Worm (Caenorhabditis elegans) whole organism, L2 larva: ENCODE results near the gene Y11D7A.7.

Source experiments
- C34F6.9 ChIP-seq: fragments of 150-350 bp; optimal IDR thresholded peaks from 2 replicates; lab custom pipeline; 2014; ENCODE audit warnings: missing biosample characterization, missing genetic modification characterization
- F13H6.1 ChIP-seq: sonication (generic microtip); optimal IDR thresholded peaks from 2 replicates; lab custom pipeline; 2016; ENCODE audit warnings: missing genetic modification characterization, missing compliant biosample characterization
- R02D3.7 ChIP-seq: fragments of 150-350 bp; optimal IDR thresholded peaks from 2 replicates; lab custom pipeline; 2014; ENCODE audit warnings: missing biosample characterization, missing genetic modification characterization
- Y55F3AM.14 ChIP-seq: fragments of 200-800 bp; sonication (Bioruptor generic); optimal IDR thresholded peaks from 2 replicates; lab custom pipeline; 2018; ENCODE audit warnings: mild to moderate bottlenecking, missing genetic modification characterization, missing compliant biosample characterization
- ZK546.5 ChIP-seq: sonication (generic microtip); optimal IDR thresholded peaks from 2 replicates; lab custom pipeline; 2017; ENCODE audit warnings: missing biosample characterization, missing genetic modification characterization
- alr-1 ChIP-seq: fragments of 150-350 bp; optimal IDR thresholded peaks from 2 replicates; lab custom pipeline; 2014; ENCODE audit warnings: missing biosample characterization, missing genetic modification characterization
- aly-2 ChIP-seq: fragments of 150-350 bp; optimal IDR thresholded peaks from 2 replicates; lab custom pipeline; 2014; ENCODE audit warnings: missing biosample characterization, missing genetic modification characterization
- ama-1 ChIP-seq: fragments of 150-350 bp; optimal IDR thresholded peaks from 2 replicates; lab custom pipeline; 2018; ENCODE audit warnings: inconsistent platforms
- blmp-1 ChIP-seq: sonication (generic microtip); optimal IDR thresholded peaks from 2 replicates; lab custom pipeline; 2017; ENCODE audit warnings: missing genetic modification characterization, mild to moderate bottlenecking, missing compliant biosample characterization, antibody characterized with exemption, moderate library complexity; ENCODE audit not compliant: insufficient read depth
- ceh-16 ChIP-seq: fragments of 150-350 bp; optimal IDR thresholded peaks from 2 replicates; lab custom pipeline; 2014; ENCODE audit warnings: missing biosample characterization, missing genetic modification characterization
- ceh-82 ChIP-seq: fragments of 150-350 bp; optimal IDR thresholded peaks from 2 replicates; lab custom pipeline; 2014; ENCODE audit warnings: missing biosample characterization, missing genetic modification characterization
- crh-2 ChIP-seq: sonication (generic microtip); optimal IDR thresholded peaks from 2 replicates; lab custom pipeline; 2017; ENCODE audit warnings: missing biosample characterization, missing genetic modification characterization
- egl-27 ChIP-seq: sonication (generic microtip); optimal IDR thresholded peaks from 3 replicates; lab custom pipeline; 2017; ENCODE audit warnings: missing biosample characterization, missing genetic modification reagents, missing genetic modification characterization
- elt-1 ChIP-seq: fragments of 150-350 bp; optimal IDR thresholded peaks from 2 replicates; lab custom pipeline; 2014; ENCODE audit warnings: missing biosample characterization, missing genetic modification characterization
- fos-1 ChIP-seq: fragments of 150-350 bp; optimal IDR thresholded peaks from 2 replicates; lab custom pipeline; 2014; ENCODE audit warnings: missing biosample characterization, missing genetic modification characterization
- lin-13 ChIP-seq: fragments of 150-350 bp; optimal IDR thresholded peaks from 2 replicates; lab custom pipeline; 2014; ENCODE audit warnings: missing biosample characterization, missing genetic modification reagents, missing genetic modification characterization
- mab-5 ChIP-seq: fragments of 150-350 bp; optimal IDR thresholded peaks from 2 replicates; lab custom pipeline; 2014; ENCODE audit warnings: missing biosample characterization, missing genetic modification characterization
- mdl-1 ChIP-seq, 2 experiments: fragments of 150-350 bp in 1 of 2; sonication (generic microtip) in 1 of 2; optimal IDR thresholded peaks; 2 replicates each; lab custom pipeline; 2017; ENCODE audit warnings: missing biosample characterization in 2 of 2, missing genetic modification characterization in 2 of 2
- nhr-129 ChIP-seq: fragments of 150-350 bp; optimal IDR thresholded peaks from 2 replicates; lab custom pipeline; 2014; ENCODE audit warnings: missing biosample characterization, missing genetic modification characterization
- nhr-21 ChIP-seq: fragments of 150-350 bp; optimal IDR thresholded peaks from 2 replicates; lab custom pipeline; 2014; ENCODE audit warnings: missing biosample characterization, missing genetic modification characterization
- nhr-23 ChIP-seq: fragments of 150-350 bp; optimal IDR thresholded peaks from 2 replicates; lab custom pipeline; 2014; ENCODE audit warnings: missing biosample characterization, missing genetic modification reagents, missing genetic modification characterization
- nhr-237 ChIP-seq: fragments of 150-350 bp; optimal IDR thresholded peaks from 2 replicates; lab custom pipeline; 2014; ENCODE audit warnings: missing biosample characterization, missing genetic modification characterization
- nhr-25 ChIP-seq: fragments of 150-350 bp; sonication (generic microtip); optimal IDR thresholded peaks from 3 replicates; lab custom pipeline; 2014; ENCODE audit warnings: missing biosample characterization, missing genetic modification characterization
- nhr-6 ChIP-seq: fragments of 150-350 bp; optimal IDR thresholded peaks from 2 replicates; lab custom pipeline; 2014; ENCODE audit warnings: missing biosample characterization, missing genetic modification characterization
- skn-1 ChIP-seq: sonication (generic microtip); optimal IDR thresholded peaks from 2 replicates; lab custom pipeline; 2017; ENCODE audit warnings: missing biosample characterization, missing genetic modification characterization
- sma-3 ChIP-seq: sonication (generic microtip); optimal IDR thresholded peaks from 2 replicates; lab custom pipeline; 2016; ENCODE audit warnings: missing genetic modification reagents, missing genetic modification characterization, missing compliant biosample characterization
- sma-9 ChIP-seq, 2 experiments: fragments of 150-350 bp in 1 of 2; sonication (generic microtip) in 1 of 2; optimal IDR thresholded peaks; 2 replicates each; lab custom pipeline; 2014 to 2016; ENCODE audit warnings: missing genetic modification characterization in 2 of 2, mild to moderate bottlenecking in 1 of 2, missing biosample characterization in 1 of 2, missing compliant biosample characterization in 1 of 2, missing genetic modification reagents in 1 of 2, moderate library complexity in 1 of 2
- snpc-4 ChIP-seq: fragments of 150-350 bp; optimal IDR thresholded peaks from 2 replicates; lab custom pipeline; 2014; ENCODE audit warnings: missing biosample characterization, missing genetic modification characterization
- unc-39 ChIP-seq: fragments of 150-350 bp; optimal IDR thresholded peaks from 2 replicates; lab custom pipeline; 2014; ENCODE audit warnings: missing biosample characterization, missing genetic modification characterization
- unc-55 ChIP-seq: fragments of 150-350 bp; sonication (generic microtip); optimal IDR thresholded peaks from 3 replicates; lab custom pipeline; 2014; ENCODE audit warnings: missing biosample characterization, missing genetic modification reagents, missing genetic modification characterization
- zag-1 ChIP-seq: fragments of 150-350 bp; optimal IDR thresholded peaks from 2 replicates; lab custom pipeline; 2014; ENCODE audit warnings: missing biosample characterization, missing genetic modification characterization
- ztf-1 ChIP-seq: fragments of 200-800 bp; sonication (Bioruptor generic); conservative IDR thresholded peaks from 2 replicates; pipeline ENCODE4 v1.3.6; 2022; ENCODE audit warnings: missing genetic modification characterization, missing compliant biosample characterization

Gene Y11D7A.7

ce11 chrIV:9263812-9264320, 14.5 kb downstream of the Y11D7A.7 start, which contains the start of gene flh-1:
flh-1 (minus strand) TSS chrIV:9264270.
- TF ChIP-seq unc-55 (GFP tag; lab: Kevin White, UChicago) (no peak), ceh-16 (tag; lab: Kevin White, UChicago) (no peak), zag-1 (no peak), sma-3 (GFP tag; lab: Kevin White, UChicago) (no peak), ztf-1 (GFP tag; lab: Robert Waterston, UW) (no peak)

- no peak for TF ChIP-seq nhr-6 (tag; lab: Kevin White, UChicago)
- TF ChIP-seq fos-1 (tag; lab: Kevin White, UChicago): no peak
These were observed 15.2 kb downstream of the Y11D7A.7 start for ce11 chrIV:9264513-9264912.

ce11 chrIV:9266464-9266863, 17.1 kb downstream of the Y11D7A.7 start, which contains the start of gene Y11D7A.19:
Y11D7A.19 (minus strand) TSS chrIV:9266564.
- TF ChIP-seq ZK546.5: no peak
- TF ChIP-seq aly-2 (tag; lab: Kevin White, UChicago): no peak
- TF ChIP-seq nhr-25 (tag; lab: Kevin White, UChicago): no peak
- no peak for TF ChIP-seq ceh-82 (tag; lab: Kevin White, UChicago)
- TF ChIP-seq R02D3.7 (tag; lab: Kevin White, UChicago): no peak
- no peak for TF ChIP-seq nhr-23
- no peak for TF ChIP-seq unc-55 (GFP tag; lab: Kevin White, UChicago)
- no peak for TF ChIP-seq C34F6.9 (tag; lab: Kevin White, UChicago)
- TF ChIP-seq ceh-16 (tag; lab: Kevin White, UChicago): no peak
- TF ChIP-seq sma-9 (GFP tag; optimal IDR thresholded peaks at IDR 0.05; lab: Kevin White, UChicago): no peak
- no peak for TF ChIP-seq sma-9 (tag; optimal IDR thresholded peaks at IDR 0.05; lab: Kevin White, UChicago)
- no peak for TF ChIP-seq sma-3 (GFP tag; lab: Kevin White, UChicago)
- TF ChIP-seq elt-1 (tag; lab: Kevin White, UChicago): no peak
- TF ChIP-seq lin-13 (GFP tag; lab: Kevin White, UChicago): no peak
- no peak for TF ChIP-seq snpc-4 (tag; lab: Kevin White, UChicago)
- no peak for TF ChIP-seq crh-2 (tag; lab: Kevin White, UChicago)
- no peak for TF ChIP-seq skn-1 (tag; lab: Kevin White, UChicago)
- no peak for TF ChIP-seq Y55F3AM.14 (GFP tag; lab: Kevin White, UChicago)

- TF ChIP-seq sma-9 (GFP tag; optimal IDR thresholded peaks at IDR 0.05; lab: Kevin White, UChicago) (no peak), sma-9 (tag; optimal IDR thresholded peaks at IDR 0.05; lab: Kevin White, UChicago) (no peak), snpc-4 (tag; lab: Kevin White, UChicago) (no peak), aly-2 (tag; lab: Kevin White, UChicago) (no peak), ZK546.5 (no peak), ama-1 (lab: Kevin White, UChicago) (no peak), elt-1 (tag; lab: Kevin White, UChicago) (no peak), skn-1 (tag; lab: Kevin White, UChicago) (no peak)
- TF ChIP-seq, all 48 proteins: peak for 0
These were observed 18.3 kb downstream of the Y11D7A.7 start for ce11 chrIV:9267581-9267980.

- TF ChIP-seq nhr-129 (tag; lab: Kevin White, UChicago) (no peak), mdl-1 (tag; optimal IDR thresholded peaks at IDR 0.05; lab: Kevin White, UChicago) (no peak), egl-27 (no peak), ceh-16 (tag; lab: Kevin White, UChicago) (no peak), alr-1 (tag; lab: Kevin White, UChicago) (no peak), mab-5 (no peak), F13H6.1 (no peak), unc-39 (no peak), nhr-25 (tag; lab: Kevin White, UChicago) (no peak), ama-1 (lab: Kevin White, UChicago) (no peak), ztf-1 (GFP tag; lab: Robert Waterston, UW) (no peak), C34F6.9 (tag; lab: Kevin White, UChicago) (no peak), aly-2 (tag; lab: Kevin White, UChicago) (no peak), zag-1 (no peak), nhr-21 (tag; lab: Kevin White, UChicago) (no peak), blmp-1 (no peak), nhr-237 (no peak)
These were observed 19.6 kb downstream of the Y11D7A.7 start for ce11 chrIV:9268916-9269315.
